Fruit fly (Drosophila melanogaster): Measurements from ENCODE around the gene L2HGDH.

- TF ChIP-seq CG8478 (optimal IDR thresholded peaks at IDR 0.05), result no peak
- TF ChIP-seq CTCF (optimal IDR thresholded peaks at IDR 0.05), result no peak
These were observed 21.6 kb upstream of the L2HGDH start, which contains the start of gene CG10650 for dm6 chr2L:18995660-18996417.
